Fruit fly (Drosophila melanogaster) whole organism, embryonic: ENCODE results near the gene sxe2.

ENCODE experiments used
- Bgb ChIP-seq: fragments of 200-800 bp; sonication (Bioruptor generic); IDR thresholded peaks from 2 replicates; pipeline ENCODE4 v1.3.6; 2022; ENCODE audit warnings: missing biosample characterization, missing genetic modification characterization; ENCODE audit not compliant: partially characterized antibody
- C15 ChIP-seq: fragments of 200-800 bp; sonication (Bioruptor generic); IDR thresholded peaks from 3 replicates; pipeline ENCODE4 v1.3.6; 2022; ENCODE audit warnings: missing biosample characterization, missing genetic modification characterization
- CG11093 ChIP-seq: fragments of 200-800 bp; sonication (Bioruptor generic); IDR thresholded peaks from 3 replicates; pipeline ENCODE4 v1.3.6; 2022; ENCODE audit warnings: missing biosample characterization, missing genetic modification characterization
- CG12155 ChIP-seq: fragments of 200-800 bp; sonication (Bioruptor generic); optimal IDR thresholded peaks from 3 replicates; lab custom pipeline; 2016; ENCODE audit warnings: missing biosample characterization, missing genetic modification characterization
- CG12391 ChIP-seq: fragments of 200-800 bp; sonication (Bioruptor generic); optimal IDR thresholded peaks from 3 replicates; lab custom pipeline; 2018; ENCODE audit warnings: missing biosample characterization, mild to moderate bottlenecking, missing genetic modification characterization, moderate library complexity
- CG13296 ChIP-seq: fragments of 200-800 bp; sonication (Bioruptor generic); optimal IDR thresholded peaks from 3 replicates; lab custom pipeline; 2018; ENCODE audit warnings: missing biosample characterization, mild to moderate bottlenecking, missing genetic modification characterization
- CG14441 ChIP-seq: fragments of 200-800 bp; sonication (Bioruptor generic); IDR thresholded peaks from 2 replicates; pipeline ENCODE4 v1.3.6; 2022; ENCODE audit warnings: missing biosample characterization, missing genetic modification characterization
- CG16815 ChIP-seq: fragments of 200-800 bp; sonication (Bioruptor generic); optimal IDR thresholded peaks from 3 replicates; lab custom pipeline; 2017; ENCODE audit warnings: missing biosample characterization, mild to moderate bottlenecking, missing genetic modification characterization
- CG17186 ChIP-seq: fragments of 200-800 bp; sonication (Bioruptor generic); optimal IDR thresholded peaks from 3 replicates; lab custom pipeline; 2017; ENCODE audit warnings: missing biosample characterization, missing genetic modification reagents, missing genetic modification characterization
- CG18764 ChIP-seq: fragments of 200-800 bp; sonication (Bioruptor generic); optimal IDR thresholded peaks from 3 replicates; lab custom pipeline; 2016; ENCODE audit warnings: missing biosample characterization, missing genetic modification characterization
- CG2199 ChIP-seq: fragments of 200-800 bp; sonication (Bioruptor generic); IDR thresholded peaks from 3 replicates; pipeline ENCODE4 v1.3.6; 2022; ENCODE audit warnings: missing biosample characterization, missing genetic modification characterization
- CG30403 ChIP-seq: fragments of 200-800 bp; sonication (Bioruptor generic); optimal IDR thresholded peaks from 3 replicates; lab custom pipeline; 2016; ENCODE audit warnings: missing biosample characterization, missing genetic modification characterization
- CG3281 ChIP-seq: fragments of 200-800 bp; sonication (Bioruptor generic); optimal IDR thresholded peaks from 3 replicates; lab custom pipeline; 2017; ENCODE audit warnings: missing biosample characterization, mild to moderate bottlenecking, missing genetic modification characterization
- CG33213 ChIP-seq: fragments of 200-800 bp; sonication (Bioruptor generic); optimal IDR thresholded peaks from 3 replicates; lab custom pipeline; 2016; ENCODE audit warnings: missing biosample characterization, missing genetic modification characterization
- CG33557 ChIP-seq: fragments of 200-800 bp; sonication (Bioruptor generic); optimal IDR thresholded peaks from 2 replicates; lab custom pipeline; 2019; ENCODE audit warnings: missing biosample characterization, mild to moderate bottlenecking, missing genetic modification characterization, moderate library complexity
- CG4424 ChIP-seq: fragments of 200-800 bp; sonication (Bioruptor generic); optimal IDR thresholded peaks from 3 replicates; lab custom pipeline; 2016; ENCODE audit warnings: missing biosample characterization, missing genetic modification characterization
- CG4707 ChIP-seq: fragments of 200-800 bp; sonication (Bioruptor generic); optimal IDR thresholded peaks from 2 replicates; lab custom pipeline; 2018; ENCODE audit warnings: missing biosample characterization, mild to moderate bottlenecking, missing genetic modification characterization, moderate library complexity
- CG4730 ChIP-seq: fragments of 200-800 bp; sonication (Bioruptor generic); IDR thresholded peaks from 2 replicates; pipeline ENCODE4 v1.3.6; 2022; ENCODE audit warnings: missing biosample characterization, missing genetic modification characterization
- CG5180 ChIP-seq: fragments of 200-800 bp; sonication (Bioruptor generic); optimal IDR thresholded peaks from 3 replicates; lab custom pipeline; 2017; ENCODE audit warnings: missing biosample characterization, missing genetic modification characterization, mild to moderate bottlenecking, moderate library complexity, missing genetic modification reagents
- CG6272 ChIP-seq: fragments of 200-800 bp; sonication (Bioruptor generic); IDR thresholded peaks from 2 replicates; pipeline ENCODE4 v1.3.6; 2022; ENCODE audit warnings: missing biosample characterization, missing genetic modification characterization
- CG8359 ChIP-seq: fragments of 200-800 bp; sonication (Bioruptor generic); optimal IDR thresholded peaks from 2 replicates; lab custom pipeline; 2017; ENCODE audit warnings: missing biosample characterization, mild to moderate bottlenecking, missing genetic modification characterization, borderline replicate concordance
- CkIIα-i1 ChIP-seq: fragments of 200-800 bp; sonication (Bioruptor generic); IDR thresholded peaks from 2 replicates; pipeline ENCODE4 v1.3.6; 2022; ENCODE audit warnings: missing biosample characterization, missing genetic modification characterization
- D19B ChIP-seq: fragments of 200-800 bp; sonication (Bioruptor generic); optimal IDR thresholded peaks from 2 replicates; lab custom pipeline; 2017; ENCODE audit warnings: missing biosample characterization, mild to moderate bottlenecking, missing genetic modification characterization
- E2f2 ChIP-seq: fragments of 200-800 bp; sonication (Bioruptor generic); IDR thresholded peaks from 2 replicates; pipeline ENCODE4 v1.3.6; 2022; ENCODE audit warnings: missing biosample characterization, missing genetic modification characterization
- Gug ChIP-seq: fragments of 200-800 bp; sonication (Bioruptor generic); IDR thresholded peaks from 4 replicates; pipeline ENCODE4 v1.3.6; 2022; ENCODE audit warnings: missing biosample characterization, missing genetic modification characterization
- Hr3 ChIP-seq: fragments of 200-800 bp; sonication (Bioruptor generic); optimal IDR thresholded peaks from 3 replicates; lab custom pipeline; 2016; ENCODE audit warnings: missing biosample characterization, missing genetic modification characterization
- MTF-1 ChIP-seq: fragments of 200-800 bp; sonication (Bioruptor generic); optimal IDR thresholded peaks from 2 replicates; lab custom pipeline; 2018; ENCODE audit warnings: missing biosample characterization, mild to moderate bottlenecking, missing genetic modification characterization, borderline replicate concordance
- Mrtf ChIP-seq: fragments of 200-800 bp; sonication (Bioruptor generic); IDR thresholded peaks from 3 replicates; pipeline ENCODE4 v1.3.6; 2022; ENCODE audit warnings: missing biosample characterization, missing genetic modification characterization
- Nf-YB ChIP-seq: fragments of 200-800 bp; sonication (Bioruptor generic); optimal IDR thresholded peaks from 3 replicates; lab custom pipeline; 2019; ENCODE audit warnings: missing biosample characterization, mild to moderate bottlenecking, missing genetic modification characterization, moderate library complexity
- Sin3A ChIP-seq: fragments of >200 bp; optimal IDR thresholded peaks from 2 replicates; lab custom pipeline; 2018
- Sox100B ChIP-seq: fragments of 200-800 bp; sonication (Bioruptor generic); optimal IDR thresholded peaks from 3 replicates; lab custom pipeline; 2018; ENCODE audit warnings: missing biosample characterization, mild to moderate bottlenecking, missing genetic modification characterization
- Sry-β ChIP-seq: fragments of 200-800 bp; sonication (Bioruptor generic); optimal IDR thresholded peaks from 2 replicates; lab custom pipeline; 2018; ENCODE audit warnings: missing biosample characterization, mild to moderate bottlenecking, missing genetic modification characterization, moderate library complexity
- Trl ChIP-seq, 3 experiments: fragments of >200 bp in 2 of 3; fragments of 200-800 bp in 1 of 3; sonication (Bioruptor generic) in 1 of 3; optimal IDR thresholded peaks; 2 replicates in 1 of 3; 3 replicates in 2 of 3; lab custom pipeline; 2016 to 2017; ENCODE audit warnings: missing biosample characterization in 1 of 3, missing genetic modification characterization in 1 of 3
- bcd ChIP-seq: fragments of 200-800 bp; sonication (Bioruptor generic); optimal IDR thresholded peaks from 2 replicates; lab custom pipeline; 2017; ENCODE audit warnings: missing biosample characterization, mild to moderate bottlenecking, missing genetic modification characterization
- cato ChIP-seq: fragments of 200-800 bp; sonication (Bioruptor generic); optimal IDR thresholded peaks from 2 replicates; lab custom pipeline; 2016; ENCODE audit warnings: missing biosample characterization, missing genetic modification characterization, borderline replicate concordance
- chn ChIP-seq: fragments of 200-800 bp; sonication (Bioruptor generic); optimal IDR thresholded peaks from 2 replicates; lab custom pipeline; 2016; ENCODE audit warnings: missing biosample characterization, missing genetic modification characterization
- dmrt11E ChIP-seq: fragments of 200-800 bp; sonication (Bioruptor generic); optimal IDR thresholded peaks from 3 replicates; lab custom pipeline; 2018; ENCODE audit warnings: missing biosample characterization, mild to moderate bottlenecking, missing genetic modification characterization, moderate library complexity
- grau ChIP-seq: fragments of 200-800 bp; optimal IDR thresholded peaks from 3 replicates; lab custom pipeline; 2019; ENCODE audit warnings: missing biosample characterization, mild to moderate bottlenecking, missing genetic modification characterization, moderate library complexity
- gt ChIP-seq: fragments of 200-800 bp; sonication (Bioruptor generic); IDR thresholded peaks from 2 replicates; pipeline ENCODE4 v1.3.6; 2022; ENCODE audit warnings: missing biosample characterization, missing genetic modification characterization
- h ChIP-seq: fragments of >200 bp; optimal IDR thresholded peaks from 2 replicates; lab custom pipeline; 2017
- jing ChIP-seq: fragments of 200-800 bp; sonication (Bioruptor generic); optimal IDR thresholded peaks from 2 replicates; lab custom pipeline; 2018; ENCODE audit warnings: missing biosample characterization, mild to moderate bottlenecking, missing genetic modification characterization
- kay ChIP-seq: fragments of 200-800 bp; sonication (Bioruptor generic); optimal IDR thresholded peaks from 2 replicates; lab custom pipeline; 2016; ENCODE audit warnings: missing biosample characterization, missing genetic modification characterization
- kni ChIP-seq: fragments of 200-800 bp; sonication (Bioruptor generic); optimal IDR thresholded peaks from 3 replicates; lab custom pipeline; 2017; ENCODE audit warnings: mild to moderate bottlenecking, missing biosample characterization, missing genetic modification reagents, missing genetic modification characterization
- lilli ChIP-seq: fragments of 200-800 bp; sonication (Bioruptor generic); optimal IDR thresholded peaks from 3 replicates; lab custom pipeline; 2016; ENCODE audit warnings: missing biosample characterization, missing genetic modification characterization
- nerfin-1 ChIP-seq: fragments of 200-800 bp; sonication (Bioruptor generic); optimal IDR thresholded peaks from 3 replicates; lab custom pipeline; 2019; ENCODE audit warnings: missing biosample characterization, mild to moderate bottlenecking, missing genetic modification characterization, moderate library complexity
- repo ChIP-seq: fragments of 200-800 bp; sonication (Bioruptor generic); optimal IDR thresholded peaks from 2 replicates; lab custom pipeline; 2016; ENCODE audit warnings: missing biosample characterization, missing genetic modification characterization
- ssp ChIP-seq: fragments of 200-800 bp; sonication (Bioruptor generic); IDR thresholded peaks from 2 replicates; pipeline ENCODE4 v1.3.6; 2022; ENCODE audit warnings: missing biosample characterization, missing genetic modification characterization
- sug ChIP-seq: fragments of 200-800 bp; optimal IDR thresholded peaks from 2 replicates; lab custom pipeline; 2019; ENCODE audit warnings: missing biosample characterization, mild to moderate bottlenecking, missing genetic modification characterization, moderate library complexity
- zen ChIP-seq: fragments of 200-800 bp; sonication (Bioruptor generic); optimal IDR thresholded peaks from 3 replicates; lab custom pipeline; 2018; ENCODE audit warnings: missing biosample characterization, mild to moderate bottlenecking, missing genetic modification characterization, moderate library complexity

Gene sxe2

DNA sequence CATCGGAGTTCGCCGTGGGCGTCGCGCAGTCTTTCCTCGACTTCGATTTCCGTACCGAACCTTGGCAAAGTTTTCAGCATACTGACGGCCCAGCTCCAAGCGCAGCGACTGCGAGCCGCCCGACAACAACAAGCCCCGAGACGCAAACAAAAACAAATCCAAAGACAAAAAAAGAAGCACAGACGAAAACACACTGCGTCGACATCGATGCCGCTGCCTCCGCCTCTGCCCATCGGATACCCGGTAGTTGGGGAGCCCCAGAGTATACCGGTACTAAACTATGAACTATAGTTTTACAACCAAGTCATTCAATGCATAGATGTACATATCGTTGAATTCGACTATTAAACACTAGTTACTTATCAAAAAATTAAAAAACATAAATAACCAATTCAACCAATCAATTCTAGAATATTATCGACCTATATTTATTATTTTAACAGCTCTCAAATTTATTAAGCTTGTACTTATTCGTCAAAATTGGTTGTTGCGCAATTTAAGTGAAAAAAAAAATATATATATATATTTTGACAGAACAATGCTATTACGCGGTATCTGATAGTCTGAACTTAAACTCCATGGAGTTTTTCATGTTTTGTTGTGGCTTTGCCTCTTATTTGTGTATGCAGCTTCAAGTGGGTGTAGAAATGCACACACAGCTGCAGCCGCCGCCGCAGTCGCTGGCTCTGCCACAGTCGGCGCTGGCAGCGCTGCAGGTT is 10.5 kb downstream of the sxe2 start (continued):
- peak; percentile 67 for TF ChIP-seq Nf-YB (GFP tag; lab: Kevin White, UChicago)
- peak; percentile 40 for TF ChIP-seq Sry-β (GFP tag; lab: Kevin White, UChicago)
- peak; percentile 82 for TF ChIP-seq Hr3 (GFP tag; lab: Kevin White, UChicago)
- TF ChIP-seq CG2199 (GFP tag; lab: Robert Waterston, UW): 0 out of 3 replicates have a peak, but pooled peaks have one; percentile 66
- TF ChIP-seq CG33557 (GFP tag; lab: Kevin White, UChicago): peak; percentile 74
- TF ChIP-seq CG14441: peak; percentile 62; the same call in 1 of the 2 replicates
- peak; percentile 44 for TF ChIP-seq jing (GFP tag; lab: Kevin White, UChicago)
- TF ChIP-seq CG4424 (GFP tag; lab: Kevin White, UChicago): peak; percentile 83
- TF ChIP-seq CG3281 (GFP tag; lab: Kevin White, UChicago): peak; percentile 51
- no peak for TF ChIP-seq Mrtf (GFP tag; lab: Robert Waterston, UW)
- TF ChIP-seq Trl (optimal IDR thresholded peaks at IDR 0.05; lab: Kevin White, UChicago): no peak
- TF ChIP-seq Trl (GFP tag; optimal IDR thresholded peaks at IDR 0.05; lab: Kevin White, UChicago): peak; percentile 12
- no peak for TF ChIP-seq sug
- peak; percentile 87 for TF ChIP-seq CG12391 (tag; lab: Kevin White, UChicago)
- peak; percentile 11 for TF ChIP-seq CG17186 (GFP tag; lab: Kevin White, UChicago)
- 0 out of 2 replicates have a peak, but pooled peaks have one; percentile 25 for TF ChIP-seq CG4730
- TF ChIP-seq bcd: peak; percentile 80
- no peak for TF ChIP-seq E2f2 (GFP tag; lab: Robert Waterston, UW)
- peak; percentile 59 for TF ChIP-seq CG18764 (GFP tag; lab: Kevin White, UChicago)
- TF ChIP-seq dmrt11E: peak; percentile 86
- TF ChIP-seq CG11093 (GFP tag; lab: Robert Waterston, UW): peak; percentile 64; the same call in 1 of the 3 replicates
- TF ChIP-seq D19B: peak; percentile 93
- peak; percentile 51 for TF ChIP-seq chn (GFP tag; lab: Kevin White, UChicago)
- peak; percentile 83 for TF ChIP-seq nerfin-1 (tag; lab: Kevin White, UChicago)
- TF ChIP-seq CG5180 (GFP tag; lab: Kevin White, UChicago): peak; percentile 47
- TF ChIP-seq CkIIα-i1 (GFP tag; lab: Robert Waterston, UW): no peak
- peak; percentile 95 for TF ChIP-seq Sox100B (GFP tag; lab: Kevin White, UChicago)
- TF ChIP-seq zen (tag; lab: Kevin White, UChicago): peak; percentile 44
- TF ChIP-seq C15 (GFP tag; lab: Robert Waterston, UW): no peak
- TF ChIP-seq ssp (GFP tag; lab: Robert Waterston, UW): peak; percentile 49; the same call in 1 of the 2 replicates
- peak; percentile 63 for TF ChIP-seq CG16815 (GFP tag; lab: Kevin White, UChicago)
- TF ChIP-seq Gug (GFP tag; lab: Robert Waterston, UW): peak; percentile 36; the same call in 1 of the 4 replicates
- peak; percentile 26 for TF ChIP-seq MTF-1
- peak; percentile 56 for TF ChIP-seq CG13296 (GFP tag; lab: Kevin White, UChicago)
- TF ChIP-seq CG4707: peak; percentile 10
- TF ChIP-seq repo: peak; percentile 3
- TF ChIP-seq kay (GFP tag; lab: Kevin White, UChicago): peak; percentile 56
- TF ChIP-seq CG12155 (GFP tag; lab: Kevin White, UChicago): peak; percentile 13
- no peak for TF ChIP-seq gt (GFP tag; lab: Robert Waterston, UW)
- no peak for TF ChIP-seq CG6272
- no peak for TF ChIP-seq CG33213
- TF ChIP-seq cato (GFP tag; lab: Kevin White, UChicago): peak; percentile 46
- no peak for TF ChIP-seq Sin3A (lab: Kevin White, UChicago)
- TF ChIP-seq CG30403 (GFP tag; lab: Kevin White, UChicago): peak; percentile 87
- no peak for TF ChIP-seq h (lab: Kevin White, UChicago)
- TF ChIP-seq lilli: peak; percentile 46
- TF ChIP-seq kni: peak; percentile 56
- no peak; the same call in 1 of the 2 replicates for TF ChIP-seq Bgb (GFP tag; lab: Robert Waterston, UW)
- TF ChIP-seq grau: peak; percentile 73
- TF ChIP-seq CG8359 (GFP tag; lab: Kevin White, UChicago): peak; percentile 64
